Fruit fly (Drosophila melanogaster): ENCODE data around the gene t-cup.

The t-cup gene

DNA sequence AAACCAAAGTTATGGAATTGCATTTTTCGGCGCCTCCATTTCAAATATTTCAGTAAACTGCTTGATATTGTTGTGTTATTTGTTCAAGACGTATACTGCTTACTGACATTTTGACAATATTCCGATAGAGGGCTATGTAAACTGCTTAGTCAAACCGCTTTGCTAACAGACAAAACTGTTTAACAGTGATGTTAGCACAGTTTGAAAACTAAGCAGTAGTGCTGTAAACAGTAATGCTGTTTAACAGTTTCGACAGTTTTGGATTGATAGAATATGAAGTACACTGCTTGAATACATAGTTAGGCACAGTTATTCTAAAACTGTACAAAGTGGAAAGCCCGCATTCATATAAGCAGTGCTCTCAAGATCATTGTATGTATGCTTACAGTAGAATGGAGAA, 23.1 kb upstream of the t-cup start (continued):
- TF ChIP-seq CG4820 (GFP tag; optimal IDR thresholded peaks at IDR 0.05): no peak
- TF ChIP-seq CG4730 (GFP tag; IDR thresholded peaks at IDR 0.05): no peak
- no peak for TF ChIP-seq chm (GFP tag; IDR thresholded peaks at IDR 0.05)
- TF ChIP-seq zen (tag; optimal IDR thresholded peaks at IDR 0.05): peak; percentile 60
- no peak for TF ChIP-seq Hmx (GFP tag; optimal IDR thresholded peaks at IDR 0.05)
- TF ChIP-seq CG10959 (GFP tag; IDR thresholded peaks at IDR 0.05): no peak
- TF ChIP-seq Abd-B (GFP tag; optimal IDR thresholded peaks at IDR 0.05): peak; percentile 73
- TF ChIP-seq peb (GFP tag; IDR thresholded peaks at IDR 0.05): no peak
- no peak for TF ChIP-seq Fer3 (tag; optimal IDR thresholded peaks at IDR 0.05)
- TF ChIP-seq dpn (GFP tag; optimal IDR thresholded peaks at IDR 0.05): peak in 1 of 2 experiments; percentile 22
- TF ChIP-seq rib (GFP tag; IDR thresholded peaks at IDR 0.05): no peak
- no peak for TF ChIP-seq chn (GFP tag; optimal IDR thresholded peaks at IDR 0.05)
- TF ChIP-seq HLH54F (GFP tag; optimal IDR thresholded peaks at IDR 0.05): no peak
- no peak for TF ChIP-seq Atf-2 (GFP tag; optimal IDR thresholded peaks at IDR 0.05)
- peak; percentile 99 for TF ChIP-seq CG6654 (GFP tag; optimal IDR thresholded peaks at IDR 0.05)
- no peak for TF ChIP-seq unc-4 (GFP tag; IDR thresholded peaks at IDR 0.05; ENCODE audit: partially characterized antibody)
- TF ChIP-seq cas (GFP tag; IDR thresholded peaks at IDR 0.05): 0 out of 2 replicates have a peak, but pooled peaks have one; percentile 19
- TF ChIP-seq fru (optimal IDR thresholded peaks at IDR 0.05): no peak
- TF ChIP-seq D (optimal IDR thresholded peaks at IDR 0.05): no peak
- TF ChIP-seq D (GFP tag; optimal IDR thresholded peaks at IDR 0.05): no peak
- TF ChIP-seq CG15479 (GFP tag; optimal IDR thresholded peaks at IDR 0.05): no peak
- TF ChIP-seq Gsc (GFP tag; IDR thresholded peaks at IDR 0.05): no peak
- TF ChIP-seq esg (GFP tag; conservative IDR thresholded peaks at IDR 0.05): no peak
- peak; percentile 0 for TF ChIP-seq CG3163 (GFP tag; optimal IDR thresholded peaks at IDR 0.05)
- no peak for TF ChIP-seq gfzf (GFP tag; optimal IDR thresholded peaks at IDR 0.05)
- TF ChIP-seq Lhr (GFP tag; optimal IDR thresholded peaks at IDR 0.05): peak; percentile 87
- TF ChIP-seq pzg (GFP tag; optimal IDR thresholded peaks at IDR 0.05): peak; percentile 32
- peak; percentile 37 for TF ChIP-seq sens (GFP tag)
- no peak for TF ChIP-seq CG11093 (GFP tag; IDR thresholded peaks at IDR 0.05)
- TF ChIP-seq CG17829 (tag; optimal IDR thresholded peaks at IDR 0.05): peak; percentile 19
- TF ChIP-seq bigmax (GFP tag; optimal IDR thresholded peaks at IDR 0.05): no peak
- TF ChIP-seq Elba2 (GFP tag; optimal IDR thresholded peaks at IDR 0.05): peak; percentile 68
- no peak for TF ChIP-seq CG31441 (GFP tag; IDR thresholded peaks at IDR 0.05)
- TF ChIP-seq CG8478 (optimal IDR thresholded peaks at IDR 0.05): peak; percentile 97
- TF ChIP-seq amos (GFP tag; IDR thresholded peaks at IDR 0.05; ENCODE audit: partially characterized antibody): peak; percentile 74; the same call in 1 of the 2 replicates
- TF ChIP-seq onecut (GFP tag; IDR thresholded peaks at IDR 0.05): no peak
- TF ChIP-seq CoRest (tag; optimal IDR thresholded peaks at IDR 0.05): peak; percentile 37
- TF ChIP-seq tio (GFP tag; optimal IDR thresholded peaks at IDR 0.05): no peak
- peak; percentile 33 for TF ChIP-seq CG2120 (GFP tag; optimal IDR thresholded peaks at IDR 0.05)
- no peak for TF ChIP-seq grn (GFP tag; optimal IDR thresholded peaks at IDR 0.05)
- no peak for TF ChIP-seq H2.0 (GFP tag; IDR thresholded peaks at IDR 0.05)
- TF ChIP-seq CTCF (GFP tag; optimal IDR thresholded peaks at IDR 0.05): peak; percentile 92
- TF ChIP-seq CG14050 (GFP tag; IDR thresholded peaks at IDR 0.05): peak; percentile 14; the same call in 1 of the 3 replicates
- TF ChIP-seq CG10267 (tag; optimal IDR thresholded peaks at IDR 0.05): peak; percentile 17
- TF ChIP-seq row (GFP tag; IDR thresholded peaks at IDR 0.05): no peak
- TF ChIP-seq tna (GFP tag; IDR thresholded peaks at IDR 0.05; ENCODE audit: partially characterized antibody): peak; percentile 40; the same call in 1 of the 2 replicates
- peak; percentile 92 for TF ChIP-seq pita (GFP tag; optimal IDR thresholded peaks at IDR 0.05)
- peak; percentile 43; the same call in 1 of the 2 replicates for TF ChIP-seq CG3847 (GFP tag; IDR thresholded peaks at IDR 0.05)
- no peak for TF ChIP-seq CG13424 (tag; optimal IDR thresholded peaks at IDR 0.05)
- TF ChIP-seq slp2 (GFP tag; optimal IDR thresholded peaks at IDR 0.05): no peak
- TF ChIP-seq Dek (tag; optimal IDR thresholded peaks at IDR 0.05): peak; percentile 38
- no peak for TF ChIP-seq CG8944 (GFP tag; optimal IDR thresholded peaks at IDR 0.05)
- peak; percentile 63 for TF ChIP-seq stwl (tag; optimal IDR thresholded peaks at IDR 0.05)
- peak; percentile 23 for TF ChIP-seq Sry-δ (GFP tag; optimal IDR thresholded peaks at IDR 0.05)
